Fruit fly (Drosophila melanogaster): ENCODE results near the gene CG18259.

dm6 chrX:18812111-18812510, 28.8 kb upstream of the CG18259 start:
- TF ChIP-seq CG17328 (GFP tag; IDR thresholded peaks at IDR 0.05), result no peak
- TF ChIP-seq NK7.1 (GFP tag; optimal IDR thresholded peaks at IDR 0.05), result no peak
- no peak for TF ChIP-seq CG32532 (GFP tag; IDR thresholded peaks at IDR 0.05)
- TF ChIP-seq E2f1 (GFP tag; IDR thresholded peaks at IDR 0.05), result no peak
- TF ChIP-seq slp2 (GFP tag; optimal IDR thresholded peaks at IDR 0.05), result no peak
- TF ChIP-seq dm (GFP tag; optimal IDR thresholded peaks at IDR 0.05), result no peak
- no peak for TF ChIP-seq CG7839 (tag; optimal IDR thresholded peaks at IDR 0.05)
- TF ChIP-seq sima (GFP tag; optimal IDR thresholded peaks at IDR 0.05), result no peak
- no peak for TF ChIP-seq CG7928 (GFP tag; optimal IDR thresholded peaks at IDR 0.05)
- no peak for TF ChIP-seq CG33213 (GFP tag; optimal IDR thresholded peaks at IDR 0.05)
- TF ChIP-seq CG9609 (GFP tag; optimal IDR thresholded peaks at IDR 0.05), result no peak
- no peak for TF ChIP-seq CG3065 (GFP tag; optimal IDR thresholded peaks at IDR 0.05)

Measured in whole organism, embryonic.